Worm (Caenorhabditis elegans) whole organism, late embryonic: ENCODE measurements around the gene ZK593.2.

ENCODE experiments used
- ahr-1 ChIP-seq: sonication (generic microtip); optimal IDR thresholded peaks from 2 replicates; lab custom pipeline; 2016; ENCODE audit warnings: missing genetic modification characterization, missing compliant biosample characterization
- ceh-14 ChIP-seq: sonication (generic microtip); optimal IDR thresholded peaks from 2 replicates; lab custom pipeline; 2016; ENCODE audit warnings: missing genotype, missing genetic modification characterization, missing compliant biosample characterization
- ceh-2 ChIP-seq: sonication (generic microtip); optimal IDR thresholded peaks from 2 replicates; lab custom pipeline; 2016; ENCODE audit warnings: missing genotype, missing genetic modification characterization, missing compliant biosample characterization
- ceh-9 ChIP-seq: sonication (generic microtip); optimal IDR thresholded peaks from 2 replicates; lab custom pipeline; 2016; ENCODE audit warnings: mild to moderate bottlenecking, missing genetic modification characterization, inconsistent platforms, missing compliant biosample characterization
- dve-1 ChIP-seq: sonication (generic microtip); optimal IDR thresholded peaks from 2 replicates; lab custom pipeline; 2017; ENCODE audit warnings: antibody characterized with exemption, mild to moderate bottlenecking, missing genetic modification characterization, missing compliant biosample characterization
- fkh-10 ChIP-seq: fragments of 150-350 bp; optimal IDR thresholded peaks from 2 replicates; lab custom pipeline; 2014; ENCODE audit warnings: missing biosample characterization, missing genetic modification reagents, missing genetic modification characterization
- fkh-6 ChIP-seq: sonication (generic microtip); optimal IDR thresholded peaks from 2 replicates; lab custom pipeline; 2016; ENCODE audit warnings: missing genetic modification characterization, missing compliant biosample characterization
- hlh-6 ChIP-seq: sonication (generic microtip); optimal IDR thresholded peaks from 2 replicates; lab custom pipeline; 2016; ENCODE audit warnings: missing genotype, missing genetic modification characterization, missing compliant biosample characterization
- pha-4 ChIP-seq: fragments of 150-350 bp; optimal IDR thresholded peaks from 2 replicates; lab custom pipeline; 2018; ENCODE audit warnings: missing biosample characterization, missing genetic modification reagents, missing genetic modification characterization
- sox-4 ChIP-seq: sonication (generic microtip); optimal IDR thresholded peaks from 2 replicates; lab custom pipeline; 2017; ENCODE audit warnings: mild to moderate bottlenecking, missing genetic modification characterization, inconsistent platforms, missing compliant biosample characterization
- unc-42 ChIP-seq: sonication (generic microtip); optimal IDR thresholded peaks from 2 replicates; lab custom pipeline; 2016; ENCODE audit warnings: missing genotype, missing genetic modification characterization, missing compliant biosample characterization

DNA sequence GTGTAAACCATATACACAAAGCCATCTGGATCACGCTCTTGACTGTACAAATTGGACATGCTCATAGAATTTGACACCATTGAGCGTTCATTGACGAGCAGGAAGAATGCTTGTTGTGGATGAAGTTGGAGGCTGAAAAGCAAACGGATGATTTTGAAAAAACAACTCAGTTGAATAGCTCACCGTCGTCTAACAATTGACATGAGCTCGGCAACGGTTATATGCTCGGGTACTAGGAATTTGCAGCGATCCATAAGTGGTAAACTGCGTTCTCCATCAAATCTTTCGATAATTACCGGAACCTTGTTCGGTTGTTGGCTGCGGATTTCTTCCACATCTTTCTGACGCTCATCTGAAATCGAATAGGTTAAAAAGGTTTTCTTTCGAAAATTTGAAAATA lies 21.6 kb downstream of the ZK593.2 start:
- TF ChIP-seq sox-4: no peak
- TF ChIP-seq pha-4: no peak
- no peak for TF ChIP-seq ceh-14
- TF ChIP-seq ceh-2 (tag; lab: Kevin White, UChicago): no peak
- no peak for TF ChIP-seq fkh-10 (GFP tag; lab: Kevin White, UChicago)
- no peak for TF ChIP-seq unc-42
- TF ChIP-seq fkh-6 (tag; lab: Kevin White, UChicago): no peak
- no peak for TF ChIP-seq hlh-6
- TF ChIP-seq ahr-1 (tag; lab: Kevin White, UChicago): no peak
- TF ChIP-seq dve-1 (tag; lab: Kevin White, UChicago): no peak
- no peak for TF ChIP-seq ceh-9 (tag; lab: Kevin White, UChicago)
